Fruit fly (Drosophila melanogaster): ENCODE results near the gene porin.
A peak's percentile ranks its signal among the peaks of the same experiment; 100 is the strongest.

porin gene

dm6 chr2L:10800877-10801719 lies 49.5 kb downstream of the porin start, which contains the start of gene CG31869 (continued):
- TF ChIP-seq HmgD (GFP tag; optimal IDR thresholded peaks at IDR 0.05) (no peak), Jarid2 (GFP tag; optimal IDR thresholded peaks at IDR 0.05) (peak; percentile 79), hbn (GFP tag; IDR thresholded peaks at IDR 0.05; ENCODE audit: partially characterized antibody) (no peak), sc (optimal IDR thresholded peaks at IDR 0.05) (no peak), sc (GFP tag; optimal IDR thresholded peaks at IDR 0.05) (no peak), ftz-f1 (GFP tag; optimal IDR thresholded peaks at IDR 0.05) (no peak), row (GFP tag; IDR thresholded peaks at IDR 0.05) (peak; percentile 41), sqz (GFP tag; optimal IDR thresholded peaks at IDR 0.05) (peak; percentile 57), NfI (GFP tag; optimal IDR thresholded peaks at IDR 0.05) (no peak), psq (GFP tag; optimal IDR thresholded peaks at IDR 0.05) (no peak), br (optimal IDR thresholded peaks at IDR 0.05) (no peak), CG2202 (tag; optimal IDR thresholded peaks at IDR 0.05) (no peak), CG4707 (GFP tag; optimal IDR thresholded peaks at IDR 0.05) (no peak), CG15269 (tag; optimal IDR thresholded peaks at IDR 0.05) (peak; percentile 8), CG1603 (tag; optimal IDR thresholded peaks at IDR 0.05) (no peak), CG31224 (GFP tag; IDR thresholded peaks at IDR 0.05) (0 out of 2 replicates have a peak, but pooled peaks have one; percentile 26), CG9932 (GFP tag; IDR thresholded peaks at IDR 0.05) (peak; percentile 52), E2f1 (GFP tag; IDR thresholded peaks at IDR 0.05) (0 out of 2 replicates have a peak, but pooled peaks have one; percentile 19), fd102C (GFP tag; optimal IDR thresholded peaks at IDR 0.05) (no peak), CG4730 (GFP tag; IDR thresholded peaks at IDR 0.05) (0 out of 2 replicates have a peak, but pooled peaks have one; percentile 15), Adf1 (GFP tag; IDR thresholded peaks at IDR 0.05) (peak; percentile 38), CG4820 (GFP tag; optimal IDR thresholded peaks at IDR 0.05) (no peak), dysf (GFP tag; IDR thresholded peaks at IDR 0.05) (peak; percentile 38; the same call in 1 of the 3 replicates), CG14667 (GFP tag; IDR thresholded peaks at IDR 0.05) (0 out of 2 replicates have a peak, but pooled peaks have one; percentile 11), kni (GFP tag; optimal IDR thresholded peaks at IDR 0.05) (peak; percentile 30), CG14860 (GFP tag; IDR thresholded peaks at IDR 0.05; ENCODE audit: partially characterized antibody) (no peak), pum (GFP tag; optimal IDR thresholded peaks at IDR 0.05) (no peak), CG6175 (GFP tag; IDR thresholded peaks at IDR 0.05) (no peak), jumu (GFP tag; optimal IDR thresholded peaks at IDR 0.05) (no peak), CG3726 (GFP tag; IDR thresholded peaks at IDR 0.05) (no peak), CG15073 (GFP tag; optimal IDR thresholded peaks at IDR 0.05) (no peak), rib (GFP tag; IDR thresholded peaks at IDR 0.05) (no peak), CG17612 (GFP tag; IDR thresholded peaks at IDR 0.05) (no peak), CG7839 (tag; optimal IDR thresholded peaks at IDR 0.05) (peak; percentile 15), CG2199 (GFP tag; IDR thresholded peaks at IDR 0.05) (no peak; the same call in 2 of the 3 replicates), zfh2 (GFP tag; optimal IDR thresholded peaks at IDR 0.05) (peak; percentile 0), CG13624 (GFP tag; optimal IDR thresholded peaks at IDR 0.05) (no peak), HLHmδ (GFP tag; optimal IDR thresholded peaks at IDR 0.05) (no peak), seq (GFP tag; IDR thresholded peaks at IDR 0.05) (no peak), wek (GFP tag; optimal IDR thresholded peaks at IDR 0.05) (no peak), lilli (GFP tag; optimal IDR thresholded peaks at IDR 0.05) (no peak), CG15696 (tag; optimal IDR thresholded peaks at IDR 0.05) (no peak), cwo (GFP tag; optimal IDR thresholded peaks at IDR 0.05) (no peak), ranshi (GFP tag; IDR thresholded peaks at IDR 0.05) (0 out of 2 replicates have a peak, but pooled peaks have one; percentile 24), Med (GFP tag) (peak; percentile 83), CG14014 (GFP tag; IDR thresholded peaks at IDR 0.05) (peak; percentile 31; the same call in 1 of the 2 replicates), toy (GFP tag; IDR thresholded peaks at IDR 0.05) (no peak), Hmr (GFP tag; optimal IDR thresholded peaks at IDR 0.05) (no peak), bigmax (GFP tag; optimal IDR thresholded peaks at IDR 0.05) (no peak), chm (GFP tag; IDR thresholded peaks at IDR 0.05) (no peak)

Measured in whole organism, embryonic.